Worm (Caenorhabditis elegans) whole organism, young adult: Measurements from ENCODE around the gene Y66D12A.30.

Experiments
- F10E7.11 ChIP-seq: sonication (generic microtip); optimal IDR thresholded peaks from 2 replicates; lab custom pipeline; 2017; ENCODE audit warnings: mild to moderate bottlenecking, missing genetic modification characterization, moderate library complexity, missing compliant biosample characterization
- F23B12.7 ChIP-seq: sonication (generic microtip); optimal IDR thresholded peaks from 2 replicates; lab custom pipeline; 2017; ENCODE audit warnings: missing genetic modification characterization, mild to moderate bottlenecking, missing compliant biosample characterization, antibody characterized with exemption, moderate library complexity; ENCODE audit not compliant: insufficient read depth
- F49E8.2 ChIP-seq: sonication (generic microtip); optimal IDR thresholded peaks from 3 replicates; lab custom pipeline; 2017; ENCODE audit warnings: missing genetic modification characterization, mild to moderate bottlenecking, missing compliant biosample characterization, antibody characterized with exemption, moderate library complexity; ENCODE audit not compliant: insufficient read depth
- K12H6.12 ChIP-seq: fragments of 200-800 bp; sonication (Bioruptor generic); optimal IDR thresholded peaks from 2 replicates; lab custom pipeline; 2018; ENCODE audit warnings: mild to moderate bottlenecking, missing genetic modification characterization, missing compliant biosample characterization
- T07F8.4 ChIP-seq: sonication (generic microtip); optimal IDR thresholded peaks from 2 replicates; lab custom pipeline; 2016; ENCODE audit warnings: mild to moderate bottlenecking, missing genetic modification characterization, moderate library complexity, missing compliant biosample characterization
- Y53G8AR.9 ChIP-seq: fragments of 200-800 bp; sonication (Bioruptor generic); conservative IDR thresholded peaks from 2 replicates; pipeline ENCODE4 v1.3.6; 2022; ENCODE audit warnings: missing genetic modification reagents, missing genetic modification characterization, missing compliant biosample characterization
- Y95B8A.8 ChIP-seq: fragments of 200-800 bp; sonication (Bioruptor generic); IDR thresholded peaks from 2 replicates; pipeline ENCODE4 v1.3.6; 2022; ENCODE audit warnings: missing genetic modification reagents, missing genetic modification characterization, missing compliant biosample characterization
- akir-1 ChIP-seq: fragments of 200-800 bp; sonication (Bioruptor generic); optimal IDR thresholded peaks from 2 replicates; lab custom pipeline; 2018; ENCODE audit warnings: mild to moderate bottlenecking, missing genetic modification characterization, moderate library complexity, missing compliant biosample characterization
- attf-3 ChIP-seq: fragments of 200-800 bp; sonication (Bioruptor generic); conservative IDR thresholded peaks from 2 replicates; pipeline ENCODE4 v1.3.6; 2022; ENCODE audit warnings: missing genetic modification reagents, missing genetic modification characterization, missing compliant biosample characterization
- ccch-3 ChIP-seq: fragments of 200-800 bp; sonication (Bioruptor generic); optimal IDR thresholded peaks from 2 replicates; lab custom pipeline; 2018; ENCODE audit warnings: mild to moderate bottlenecking, missing genetic modification characterization, missing compliant biosample characterization
- ceh-79 ChIP-seq: sonication (generic microtip); optimal IDR thresholded peaks from 2 replicates; lab custom pipeline; 2017; ENCODE audit warnings: mild to moderate bottlenecking, missing genetic modification characterization, missing compliant biosample characterization
- dox-1 ChIP-seq: fragments of 200-800 bp; sonication (Bioruptor generic); IDR thresholded peaks from 2 replicates; pipeline ENCODE4 v1.3.6; 2022; ENCODE audit warnings: missing genetic modification reagents, missing genetic modification characterization, missing compliant biosample characterization
- egl-18 ChIP-seq: fragments of 200-800 bp; sonication (Bioruptor generic); IDR thresholded peaks from 2 replicates; pipeline ENCODE4 v1.3.6; 2022; ENCODE audit warnings: missing genetic modification reagents, missing genetic modification characterization, missing compliant biosample characterization
- egrh-3 ChIP-seq: fragments of 200-800 bp; sonication (Bioruptor generic); IDR thresholded peaks from 2 replicates; pipeline ENCODE4 v1.3.6; 2022; ENCODE audit warnings: missing genetic modification reagents, missing genetic modification characterization, missing compliant biosample characterization
- ekl-4 ChIP-seq: fragments of 200-800 bp; sonication (Bioruptor generic); IDR thresholded peaks from 2 replicates; pipeline ENCODE4 v1.3.6; 2022; ENCODE audit warnings: missing genetic modification reagents, missing genetic modification characterization, missing compliant biosample characterization
- gei-17 ChIP-seq: fragments of 200-800 bp; sonication (Bioruptor generic); optimal IDR thresholded peaks from 2 replicates; lab custom pipeline; 2018; ENCODE audit warnings: mild to moderate bottlenecking, missing genetic modification characterization, missing compliant biosample characterization
- him-1 ChIP-seq: sonication (generic microtip); optimal IDR thresholded peaks from 2 replicates; lab custom pipeline; 2016; ENCODE audit warnings: missing genotype, missing genetic modification reagents, missing genetic modification characterization, missing compliant biosample characterization
- let-607 ChIP-seq, 2 experiments: fragments of 200-800 bp in 1 of 2; sonication (Bioruptor generic) in 1 of 2; sonication (generic microtip) in 1 of 2; optimal IDR thresholded peaks; 2 replicates each; lab custom pipeline; 2016 to 2018; ENCODE audit warnings: mild to moderate bottlenecking in 2 of 2, missing compliant biosample characterization in 2 of 2, missing genetic modification characterization in 2 of 2, moderate library complexity in 2 of 2, missing genotype in 1 of 2
- lin-35 ChIP-seq, 3 experiments: fragments of 150-350 bp in 2 of 3; sonication (generic microtip) in 1 of 3; optimal IDR thresholded peaks; 2 replicates each; lab custom pipeline; 2014 to 2018; ENCODE audit warnings: missing biosample characterization in 3 of 3, missing genetic modification characterization in 3 of 3, missing genetic modification reagents in 3 of 3
- lsl-1 ChIP-seq: fragments of 200-800 bp; sonication (Bioruptor generic); optimal IDR thresholded peaks from 2 replicates; lab custom pipeline; 2018; ENCODE audit warnings: mild to moderate bottlenecking, missing genetic modification characterization, moderate library complexity, missing compliant biosample characterization
- madf-10 ChIP-seq: sonication (generic microtip); optimal IDR thresholded peaks from 2 replicates; lab custom pipeline; 2016; ENCODE audit warnings: mild to moderate bottlenecking, missing genetic modification characterization, missing compliant biosample characterization
- nfya-2 ChIP-seq: fragments of 200-800 bp; sonication (Bioruptor generic); IDR thresholded peaks from 2 replicates; pipeline ENCODE4 v1.3.6; 2022; ENCODE audit warnings: missing genetic modification reagents, missing genetic modification characterization, missing compliant biosample characterization
- nfyb-1 ChIP-seq: fragments of 200-800 bp; sonication (Bioruptor generic); IDR thresholded peaks from 2 replicates; pipeline ENCODE4 v1.3.6; 2022; ENCODE audit warnings: missing genetic modification reagents, missing genetic modification characterization, missing compliant biosample characterization
- nhr-90 ChIP-seq: sonication (generic microtip); optimal IDR thresholded peaks from 2 replicates; lab custom pipeline; 2016; ENCODE audit warnings: missing genotype, mild to moderate bottlenecking, missing genetic modification characterization, missing compliant biosample characterization
- sdz-38 ChIP-seq: sonication (generic microtip); optimal IDR thresholded peaks from 2 replicates; lab custom pipeline; 2016; ENCODE audit warnings: missing genotype, missing genetic modification characterization, missing compliant biosample characterization
- sea-2 ChIP-seq: fragments of 200-800 bp; sonication (Bioruptor generic); IDR thresholded peaks from 2 replicates; pipeline ENCODE4 v1.3.6; 2022; ENCODE audit warnings: missing genetic modification characterization, missing compliant biosample characterization
- snpc-1.1 ChIP-seq: sonication (generic microtip); optimal IDR thresholded peaks from 2 replicates; lab custom pipeline; 2017; ENCODE audit warnings: missing genetic modification characterization, mild to moderate bottlenecking, missing compliant biosample characterization, antibody characterized with exemption, moderate library complexity, missing genotype, missing genetic modification reagents; ENCODE audit not compliant: insufficient read depth
- snpc-3.4 ChIP-seq: sonication (generic microtip); optimal IDR thresholded peaks from 2 replicates; lab custom pipeline; 2017; ENCODE audit warnings: missing genetic modification characterization, mild to moderate bottlenecking, missing compliant biosample characterization, antibody characterized with exemption, moderate library complexity, missing genotype, missing genetic modification reagents
- somi-1 ChIP-seq: fragments of 200-800 bp; sonication (Bioruptor generic); optimal IDR thresholded peaks from 2 replicates; lab custom pipeline; 2018; ENCODE audit warnings: mild to moderate bottlenecking, missing genetic modification characterization, missing compliant biosample characterization
- sptf-2 ChIP-seq: fragments of 200-800 bp; sonication (Bioruptor generic); optimal IDR thresholded peaks from 2 replicates; lab custom pipeline; 2018; ENCODE audit warnings: mild to moderate bottlenecking, missing genetic modification characterization, missing compliant biosample characterization
- xnd-1 ChIP-seq: sonication (generic microtip); optimal IDR thresholded peaks from 2 replicates; lab custom pipeline; 2016; ENCODE audit warnings: missing genotype, missing genetic modification reagents, missing genetic modification characterization, missing compliant biosample characterization
- zim-3 ChIP-seq: sonication (generic microtip); optimal IDR thresholded peaks from 2 replicates; lab custom pipeline; 2017; ENCODE audit warnings: mild to moderate bottlenecking, missing genetic modification characterization, moderate library complexity, missing compliant biosample characterization
- ztf-22 ChIP-seq: fragments of 200-800 bp; sonication (Bioruptor generic); optimal IDR thresholded peaks from 2 replicates; lab custom pipeline; 2018; ENCODE audit warnings: mild to moderate bottlenecking, missing genetic modification characterization, moderate library complexity, missing compliant biosample characterization
- ztf-25 ChIP-seq: fragments of 200-800 bp; sonication (Bioruptor generic); IDR thresholded peaks from 2 replicates; pipeline ENCODE4 v1.3.6; 2022; ENCODE audit warnings: missing genetic modification reagents, missing genetic modification characterization, missing compliant biosample characterization
- ztf-3 ChIP-seq: fragments of 200-800 bp; sonication (Bioruptor generic); optimal IDR thresholded peaks from 2 replicates; lab custom pipeline; 2018; ENCODE audit warnings: mild to moderate bottlenecking, missing genetic modification characterization, missing compliant biosample characterization
- ztf-6 ChIP-seq: fragments of 200-800 bp; sonication (Bioruptor generic); IDR thresholded peaks from 2 replicates; pipeline ENCODE4 v1.3.6; 2022; ENCODE audit warnings: missing genetic modification reagents, missing genetic modification characterization, missing compliant biosample characterization

Gene Y66D12A.30

ce11 chrIII:11581372-11581771 is 28.3 kb upstream of the Y66D12A.30 start, which contains the start of the genes Y66D12A.6 and ceh-92 (continued):
- TF ChIP-seq ekl-4 (GFP tag; lab: Robert Waterston, UW) (no peak), madf-10 (no peak), egl-18 (GFP tag; lab: Robert Waterston, UW) (no peak), snpc-1.1 (peak; percentile 0), snpc-3.4 (tag; lab: Kevin White, UChicago) (peak; percentile 1), F49E8.2 (tag; lab: Kevin White, UChicago) (peak; percentile 70), lsl-1 (GFP tag; lab: Kevin White, UChicago) (peak; percentile 78), F23B12.7 (tag; lab: Kevin White, UChicago) (peak; percentile 5), xnd-1 (tag; lab: Kevin White, UChicago) (no peak), sea-2 (GFP tag; lab: Robert Waterston, UW) (no peak), zim-3 (tag; lab: Kevin White, UChicago) (no peak)
- TF ChIP-seq, all 124 proteins: peak for 16

ce11 chrIII:11582569-11582968 is 27.1 kb upstream of the Y66D12A.30 start:
- TF ChIP-seq nhr-90 (no peak), nfyb-1 (peak; percentile 64; the same call in 1 of the 2 replicates)

- no peak for TF ChIP-seq akir-1 (GFP tag; lab: Kevin White, UChicago)
- no peak for TF ChIP-seq Y53G8AR.9 (GFP tag; lab: Robert Waterston, UW)
- TF ChIP-seq ztf-25 (GFP tag; lab: Robert Waterston, UW) = no peak
- no peak for TF ChIP-seq ztf-22 (GFP tag; lab: Kevin White, UChicago)
- TF ChIP-seq egrh-3 (GFP tag; lab: Robert Waterston, UW) = no peak
Measured at ce11 chrIII:11588911-11589310, 20.8 kb upstream of the Y66D12A.30 start, which contains the start of gene Y66D12A.3. TSS of gene Y66D12A.3 (plus strand) at chrIII:11589211.

ce11 chrIII:11589311-11589710 is 20.4 kb upstream of the Y66D12A.30 start:
- TF ChIP-seq gei-17 (GFP tag; lab: Kevin White, UChicago) = no peak
- TF ChIP-seq ztf-6 (GFP tag; lab: Robert Waterston, UW) = no peak
- TF ChIP-seq K12H6.12 (tag; lab: Kevin White, UChicago) = no peak
- no peak for TF ChIP-seq Y95B8A.8 (GFP tag; lab: Robert Waterston, UW)
- TF ChIP-seq ekl-4 (GFP tag; lab: Robert Waterston, UW) = no peak
- TF ChIP-seq lin-35 (GFP tag; optimal IDR thresholded peaks at IDR 0.05; lab: Kevin White, UChicago) = no peak
- TF ChIP-seq sdz-38 = no peak
- TF ChIP-seq dox-1 (GFP tag; lab: Robert Waterston, UW) = no peak
- TF ChIP-seq ztf-3 (GFP tag; lab: Kevin White, UChicago) = no peak
- TF ChIP-seq somi-1 (GFP tag; lab: Kevin White, UChicago) = no peak
- no peak for TF ChIP-seq let-607 (tag; optimal IDR thresholded peaks at IDR 0.05; lab: Kevin White, UChicago)
- no peak for TF ChIP-seq ceh-79
- TF ChIP-seq attf-3 (GFP tag; lab: Robert Waterston, UW) = no peak
- TF ChIP-seq ccch-3 (GFP tag; lab: Kevin White, UChicago) = no peak
- no peak for TF ChIP-seq nfya-2 (GFP tag; lab: Robert Waterston, UW)
- no peak for TF ChIP-seq F10E7.11 (tag; lab: Kevin White, UChicago)
- no peak for TF ChIP-seq T07F8.4 (tag; lab: Kevin White, UChicago)
- TF ChIP-seq him-1 = no peak
- no peak for TF ChIP-seq sptf-2 (GFP tag; lab: Kevin White, UChicago)
